Worm (Caenorhabditis elegans): ENCODE data around the gene slrp-1.

The slrp-1 gene

DNA sequence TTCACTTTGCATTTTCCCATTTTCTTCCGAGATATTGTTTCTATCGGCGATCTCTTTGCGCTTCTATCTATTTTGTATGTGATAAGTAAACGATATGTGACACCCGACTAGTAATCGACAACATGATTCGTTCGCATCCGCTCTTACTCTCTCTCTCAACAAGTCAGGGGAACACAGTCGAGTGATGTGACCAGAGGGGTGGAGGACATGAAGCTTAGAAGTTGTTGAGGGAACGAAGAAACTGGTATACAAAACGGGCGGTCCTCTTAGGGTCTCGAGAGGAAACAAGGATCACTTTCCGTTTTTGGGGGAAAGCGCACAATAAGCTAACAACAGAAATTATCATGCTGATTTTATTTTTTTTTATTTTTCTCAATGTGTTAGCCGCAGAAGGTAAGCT lies 27.4 kb downstream of the slrp-1 start, which contains the start of gene F53F4.4:
F53F4.4 (plus strand) TSS at position 301 of the 400 bp plus-strand sequence.
- no peak for TF ChIP-seq sptf-1 (tag; optimal IDR thresholded peaks at IDR 0.05)

DNA sequence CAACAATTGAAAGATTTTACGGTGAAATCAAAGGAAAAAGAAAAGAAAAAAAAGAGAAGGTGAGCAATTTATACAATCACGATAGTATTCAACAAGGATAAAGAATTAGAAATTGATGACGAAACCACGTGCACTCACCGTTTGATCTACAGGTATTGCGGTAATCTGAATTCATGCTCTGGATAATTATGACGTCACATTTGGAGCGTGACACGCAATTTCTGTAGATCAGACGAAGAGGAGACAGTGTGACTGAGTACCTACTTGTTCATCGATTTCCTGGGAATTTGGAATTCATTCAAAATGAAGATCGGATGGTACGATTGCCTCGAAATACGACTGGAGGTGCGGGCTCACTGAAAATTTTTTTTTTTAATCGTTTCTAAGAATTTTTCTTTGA lies 32.7 kb downstream of the slrp-1 start:
- peak; percentile 91 for TF ChIP-seq zip-8 (tag; optimal IDR thresholded peaks at IDR 0.05)
- TF ChIP-seq sem-2 (GFP tag; optimal IDR thresholded peaks at IDR 0.05) = no peak

ce11 chrV:13600882-13601281 lies 35.2 kb downstream of the slrp-1 start, which contains the start of gene rdy-2:
Gene rdy-2, minus strand, starts transcription at chrV:13600982.
- TF ChIP-seq ceh-43 (GFP tag; optimal IDR thresholded peaks at IDR 0.05) (no peak), nhr-2 (tag; optimal IDR thresholded peaks at IDR 0.05) (no peak), M03D4.4 (tag; optimal IDR thresholded peaks at IDR 0.05) (no peak), ces-1 (GFP tag; optimal IDR thresholded peaks at IDR 0.05) (no peak), nhr-76 (tag; optimal IDR thresholded peaks at IDR 0.05) (no peak), nhr-28 (tag; optimal IDR thresholded peaks at IDR 0.05) (no peak), mep-1 (tag; optimal IDR thresholded peaks at IDR 0.05) (no peak), ceh-83 (GFP tag; optimal IDR thresholded peaks at IDR 0.05) (no peak), ham-2 (GFP tag; optimal IDR thresholded peaks at IDR 0.05) (no peak), pha-4 (tag; optimal IDR thresholded peaks at IDR 0.05) (no peak)

- TF ChIP-seq zip-8 (tag; optimal IDR thresholded peaks at IDR 0.05) = no peak
- TF ChIP-seq nhr-76 (tag; optimal IDR thresholded peaks at IDR 0.05) = no peak
- no peak for TF ChIP-seq elt-1 (tag; optimal IDR thresholded peaks at IDR 0.05; ENCODE audit: borderline replicate concordance, insufficient read depth)
- TF ChIP-seq bed-3 (GFP tag; optimal IDR thresholded peaks at IDR 0.05) = no peak
- no peak for TF ChIP-seq sptf-1 (tag; optimal IDR thresholded peaks at IDR 0.05)
- TF ChIP-seq cnd-1 (tag; optimal IDR thresholded peaks at IDR 0.05) = no peak
- no peak for TF ChIP-seq ztf-11 (tag; optimal IDR thresholded peaks at IDR 0.05)
- TF ChIP-seq unc-120 (tag; optimal IDR thresholded peaks at IDR 0.05; ENCODE audit: poor library complexity, severe bottlenecking) = no peak
- TF ChIP-seq flh-1 (GFP tag; optimal IDR thresholded peaks at IDR 0.05) = no peak
- TF ChIP-seq mab-5 (tag; optimal IDR thresholded peaks at IDR 0.05) = no peak
- no peak for TF ChIP-seq ham-2 (GFP tag; optimal IDR thresholded peaks at IDR 0.05)
- TF ChIP-seq blmp-1 (tag; optimal IDR thresholded peaks at IDR 0.05) = no peak
Measured at ce11 chrV:13606651-13607242, 41.1 kb downstream of the slrp-1 start, which contains the start of gene fmo-4. Gene fmo-4, minus strand, starts transcription at chrV:13606701.

ce11 chrV:13608486-13608885 lies 42.8 kb downstream of the slrp-1 start:
- no peak for TF ChIP-seq zip-8 (tag; optimal IDR thresholded peaks at IDR 0.05)
- TF ChIP-seq mab-5 (tag; optimal IDR thresholded peaks at IDR 0.05) = no peak
- TF ChIP-seq blmp-1 (tag; optimal IDR thresholded peaks at IDR 0.05) = no peak
- TF ChIP-seq pha-4 (tag; optimal IDR thresholded peaks at IDR 0.05) = no peak
- no peak for TF ChIP-seq lin-13 (tag; optimal IDR thresholded peaks at IDR 0.05)
- no peak for TF ChIP-seq nhr-237 (tag; optimal IDR thresholded peaks at IDR 0.05)
- TF ChIP-seq hlh-1 (tag; optimal IDR thresholded peaks at IDR 0.05) = no peak
- TF ChIP-seq M03D4.4 (tag; optimal IDR thresholded peaks at IDR 0.05) = no peak
- TF ChIP-seq sptf-1 (tag; optimal IDR thresholded peaks at IDR 0.05) = no peak
- no peak for TF ChIP-seq unc-39 (tag; optimal IDR thresholded peaks at IDR 0.05)
- TF ChIP-seq mls-2 (tag; optimal IDR thresholded peaks at IDR 0.05) = no peak
- TF ChIP-seq ceh-39 (tag; optimal IDR thresholded peaks at IDR 0.05) = no peak
- TF ChIP-seq ceh-83 (GFP tag; optimal IDR thresholded peaks at IDR 0.05) = no peak
- no peak for TF ChIP-seq flh-1 (GFP tag; optimal IDR thresholded peaks at IDR 0.05)
- no peak for TF ChIP-seq ztf-11 (tag; optimal IDR thresholded peaks at IDR 0.05)
- TF ChIP-seq cnd-1 (tag; optimal IDR thresholded peaks at IDR 0.05) = no peak
- TF ChIP-seq nhr-2 (tag; optimal IDR thresholded peaks at IDR 0.05) = no peak
- no peak for TF ChIP-seq unc-62 (GFP tag; optimal IDR thresholded peaks at IDR 0.05)
- TF ChIP-seq unc-120 (tag; optimal IDR thresholded peaks at IDR 0.05; ENCODE audit: poor library complexity, severe bottlenecking) = no peak

DNA sequence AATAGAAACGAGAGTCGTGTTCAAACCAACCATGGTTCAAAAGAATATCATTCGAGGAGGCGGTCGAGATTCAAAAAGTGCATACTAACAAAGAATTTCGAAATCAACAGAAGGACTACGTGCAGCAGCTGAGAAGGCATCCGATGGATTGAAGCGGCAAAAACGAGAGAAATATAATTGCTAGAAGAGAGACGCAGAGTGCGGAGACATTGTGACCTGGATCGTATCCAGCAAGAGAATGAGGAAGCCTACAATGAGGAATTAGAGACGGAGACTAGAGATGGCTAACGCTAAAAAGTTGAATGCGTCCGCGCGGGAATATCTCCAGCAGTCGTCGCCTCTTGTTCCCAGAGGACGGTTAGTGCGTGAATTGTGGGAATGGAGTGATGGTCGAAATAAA lies 44.1 kb downstream of the slrp-1 start:
- no peak for TF ChIP-seq zip-8 (tag; optimal IDR thresholded peaks at IDR 0.05)
- no peak for TF ChIP-seq lin-32 (GFP tag; optimal IDR thresholded peaks at IDR 0.05)
- no peak for TF ChIP-seq ztf-11 (tag; optimal IDR thresholded peaks at IDR 0.05)
- peak; percentile 93 for TF ChIP-seq ham-2 (GFP tag; optimal IDR thresholded peaks at IDR 0.05)
- no peak for TF ChIP-seq M03D4.4 (tag; optimal IDR thresholded peaks at IDR 0.05)
- TF ChIP-seq nhr-12 (tag; optimal IDR thresholded peaks at IDR 0.05) = no peak
